Fruit fly (Drosophila melanogaster) whole organism, embryonic: ENCODE data around the gene Reck.

ENCODE experiments used
- Bdp1 ChIP-seq: fragments of 200-800 bp; sonication (Bioruptor generic); optimal IDR thresholded peaks from 3 replicates; lab custom pipeline; 2016; ENCODE audit warnings: missing biosample characterization, missing genetic modification characterization
- CG10267 ChIP-seq: fragments of 200-800 bp; sonication (Bioruptor generic); optimal IDR thresholded peaks from 2 replicates; lab custom pipeline; 2018; ENCODE audit warnings: missing biosample characterization, mild to moderate bottlenecking, missing genetic modification characterization, moderate library complexity
- CG10543 ChIP-seq: fragments of 200-800 bp; sonication (Bioruptor generic); optimal IDR thresholded peaks from 3 replicates; lab custom pipeline; 2017; ENCODE audit warnings: missing biosample characterization, mild to moderate bottlenecking, missing genetic modification characterization, moderate library complexity
- CG11723 ChIP-seq: fragments of 200-800 bp; sonication (Bioruptor generic); optimal IDR thresholded peaks from 2 replicates; lab custom pipeline; 2017; ENCODE audit warnings: missing biosample characterization, mild to moderate bottlenecking, missing genetic modification characterization
- CG12769 ChIP-seq: fragments of 200-800 bp; sonication (Bioruptor generic); optimal IDR thresholded peaks from 2 replicates; lab custom pipeline; 2019; ENCODE audit warnings: missing biosample characterization, mild to moderate bottlenecking, missing genetic modification characterization, moderate library complexity
- CG15269 ChIP-seq: fragments of 200-800 bp; sonication (Bioruptor generic); optimal IDR thresholded peaks from 2 replicates; lab custom pipeline; 2018; ENCODE audit warnings: missing biosample characterization, mild to moderate bottlenecking, missing genetic modification characterization, moderate library complexity
- CG15601 ChIP-seq: fragments of 200-800 bp; sonication (Bioruptor generic); optimal IDR thresholded peaks from 3 replicates; lab custom pipeline; 2019; ENCODE audit warnings: missing biosample characterization, mild to moderate bottlenecking, missing genetic modification characterization, moderate library complexity
- CG17385 ChIP-seq: fragments of 200-800 bp; sonication (Bioruptor generic); optimal IDR thresholded peaks from 3 replicates; lab custom pipeline; 2018; ENCODE audit warnings: missing biosample characterization, mild to moderate bottlenecking, missing genetic modification characterization
- CG18011 ChIP-seq: fragments of 200-800 bp; sonication (Bioruptor generic); optimal IDR thresholded peaks from 2 replicates; lab custom pipeline; 2017; ENCODE audit warnings: missing biosample characterization, missing genetic modification characterization, mild to moderate bottlenecking, moderate library complexity, missing genotype
- CG18599 ChIP-seq: fragments of 200-800 bp; sonication (Bioruptor generic); optimal IDR thresholded peaks from 3 replicates; lab custom pipeline; 2017; ENCODE audit warnings: missing biosample characterization, missing genetic modification characterization, mild to moderate bottlenecking, moderate library complexity, missing genetic modification reagents
- CG31441 ChIP-seq: fragments of 200-800 bp; sonication (Bioruptor generic); IDR thresholded peaks from 2 replicates; pipeline ENCODE4 v1.3.6; 2022; ENCODE audit warnings: missing biosample characterization, missing genetic modification characterization
- CG33557 ChIP-seq: fragments of 200-800 bp; sonication (Bioruptor generic); optimal IDR thresholded peaks from 2 replicates; lab custom pipeline; 2019; ENCODE audit warnings: missing biosample characterization, mild to moderate bottlenecking, missing genetic modification characterization, moderate library complexity
- CG34224 ChIP-seq: fragments of 200-800 bp; sonication (Bioruptor generic); IDR thresholded peaks from 3 replicates; pipeline ENCODE4 v1.3.6; 2022; ENCODE audit warnings: missing biosample characterization, missing genetic modification characterization; ENCODE audit not compliant: partially characterized antibody
- CG34422 ChIP-seq: fragments of 200-800 bp; sonication (Bioruptor generic); IDR thresholded peaks from 3 replicates; pipeline ENCODE4 v1.3.6; 2022; ENCODE audit warnings: missing biosample characterization, missing genetic modification characterization
- CG4328 ChIP-seq: fragments of 200-800 bp; sonication (Bioruptor generic); optimal IDR thresholded peaks from 3 replicates; lab custom pipeline; 2017; ENCODE audit warnings: missing biosample characterization, missing genetic modification reagents, missing genetic modification characterization
- CG4820 ChIP-seq: fragments of 200-800 bp; sonication (Bioruptor generic); optimal IDR thresholded peaks from 3 replicates; lab custom pipeline; 2016; ENCODE audit warnings: missing biosample characterization, missing genetic modification characterization
- CG5245 ChIP-seq: fragments of 200-800 bp; sonication (Bioruptor generic); optimal IDR thresholded peaks from 3 replicates; lab custom pipeline; 2016; ENCODE audit warnings: missing biosample characterization, missing genetic modification characterization
- CG6175 ChIP-seq: fragments of 200-800 bp; sonication (Bioruptor generic); IDR thresholded peaks from 3 replicates; pipeline ENCODE4 v1.3.6; 2022; ENCODE audit warnings: missing biosample characterization, missing genetic modification characterization
- CG7556 ChIP-seq: fragments of 200-800 bp; sonication (Bioruptor generic); optimal IDR thresholded peaks from 2 replicates; lab custom pipeline; 2017; ENCODE audit warnings: missing biosample characterization, mild to moderate bottlenecking, missing genetic modification characterization
- CG8359 ChIP-seq: fragments of 200-800 bp; sonication (Bioruptor generic); optimal IDR thresholded peaks from 2 replicates; lab custom pipeline; 2017; ENCODE audit warnings: missing biosample characterization, mild to moderate bottlenecking, missing genetic modification characterization, borderline replicate concordance
- CTCF ChIP-seq: fragments of 200-800 bp; sonication (Bioruptor generic); optimal IDR thresholded peaks from 2 replicates; lab custom pipeline; 2017; ENCODE audit warnings: missing biosample characterization, mild to moderate bottlenecking, missing genetic modification characterization, moderate library complexity
- Camta ChIP-seq: fragments of 200-800 bp; sonication (Bioruptor generic); optimal IDR thresholded peaks from 2 replicates; lab custom pipeline; 2016; ENCODE audit warnings: missing biosample characterization, missing genetic modification characterization
- Deaf1 ChIP-seq: fragments of 200-800 bp; optimal IDR thresholded peaks from 3 replicates; lab custom pipeline; 2019; ENCODE audit warnings: missing biosample characterization, mild to moderate bottlenecking, missing genetic modification characterization, moderate library complexity
- Dp ChIP-seq: fragments of 200-800 bp; sonication (Bioruptor generic); optimal IDR thresholded peaks from 2 replicates; lab custom pipeline; 2018; ENCODE audit warnings: missing biosample characterization, mild to moderate bottlenecking, missing genetic modification characterization, moderate library complexity
- Eip74EF ChIP-seq, 2 experiments: fragments of 200-800 bp in 1 of 2; fragments of >200 bp in 1 of 2; sonication (Bioruptor generic) in 1 of 2; optimal IDR thresholded peaks; 2 replicates each; lab custom pipeline; 2017 to 2019; ENCODE audit warnings: missing biosample characterization in 2 of 2, missing genetic modification characterization in 2 of 2, mild to moderate bottlenecking in 1 of 2, moderate library complexity in 1 of 2
- Mad ChIP-seq: fragments of 200-800 bp; sonication (Bioruptor generic); optimal IDR thresholded peaks from 2 replicates; lab custom pipeline; 2016; ENCODE audit warnings: missing biosample characterization, missing genetic modification characterization
- Max ChIP-seq: fragments of 200-800 bp; sonication (Bioruptor generic); optimal IDR thresholded peaks from 2 replicates; lab custom pipeline; 2016; ENCODE audit warnings: missing biosample characterization, mild to moderate bottlenecking, missing genetic modification characterization
- Meics ChIP-seq: fragments of 200-800 bp; sonication (Bioruptor generic); optimal IDR thresholded peaks from 2 replicates; lab custom pipeline; 2017; ENCODE audit warnings: missing biosample characterization, mild to moderate bottlenecking, missing genetic modification characterization
- Nf-YA ChIP-seq: fragments of 200-800 bp; sonication (Bioruptor generic); IDR thresholded peaks from 2 replicates; pipeline ENCODE4 v1.3.6; 2022; ENCODE audit warnings: missing biosample characterization, missing genetic modification characterization
- Nf-YC ChIP-seq: fragments of 200-800 bp; optimal IDR thresholded peaks from 3 replicates; lab custom pipeline; 2019; ENCODE audit warnings: missing biosample characterization, mild to moderate bottlenecking, missing genetic modification characterization, moderate library complexity
- Rfx ChIP-seq: fragments of 200-800 bp; sonication (Bioruptor generic); IDR thresholded peaks from 2 replicates; pipeline ENCODE4 v1.3.6; 2022; ENCODE audit warnings: missing biosample characterization, missing genetic modification characterization
- Six4 ChIP-seq: fragments of 200-800 bp; sonication (Bioruptor generic); optimal IDR thresholded peaks from 2 replicates; lab custom pipeline; 2016; ENCODE audit warnings: missing biosample characterization, missing genetic modification characterization
- Usf ChIP-seq: fragments of 200-800 bp; sonication (Bioruptor generic); optimal IDR thresholded peaks from 2 replicates; lab custom pipeline; 2017; ENCODE audit warnings: missing genotype, missing biosample characterization, missing genetic modification characterization
- ase ChIP-seq: fragments of 200-800 bp; sonication (Bioruptor generic); IDR thresholded peaks from 3 replicates; pipeline ENCODE4 v1.3.6; 2022; ENCODE audit warnings: missing biosample characterization, missing genetic modification characterization
- ash1 ChIP-seq: fragments of 200-800 bp; sonication (Bioruptor generic); optimal IDR thresholded peaks from 2 replicates; lab custom pipeline; 2018; ENCODE audit warnings: missing biosample characterization, mild to moderate bottlenecking, missing genetic modification characterization
- ato ChIP-seq: fragments of 200-800 bp; sonication (Bioruptor generic); IDR thresholded peaks from 2 replicates; pipeline ENCODE4 v1.3.6; 2022; ENCODE audit warnings: missing biosample characterization, missing genetic modification characterization; ENCODE audit not compliant: partially characterized antibody
- br ChIP-seq: fragments of >200 bp; optimal IDR thresholded peaks from 2 replicates; lab custom pipeline; 2017
- cad ChIP-seq: fragments of >200 bp; optimal IDR thresholded peaks from 2 replicates; lab custom pipeline; 2017; ENCODE audit warnings: missing biosample characterization, missing genetic modification characterization
- cato ChIP-seq: fragments of 200-800 bp; sonication (Bioruptor generic); optimal IDR thresholded peaks from 2 replicates; lab custom pipeline; 2016; ENCODE audit warnings: missing biosample characterization, missing genetic modification characterization, borderline replicate concordance
- dysf ChIP-seq: fragments of 200-800 bp; sonication (Bioruptor generic); IDR thresholded peaks from 3 replicates; pipeline ENCODE4 v1.3.6; 2022; ENCODE audit warnings: missing biosample characterization, missing genetic modification characterization
- hth ChIP-seq: fragments of >200 bp; optimal IDR thresholded peaks from 2 replicates; lab custom pipeline; 2017; ENCODE audit warnings: inconsistent platforms
- ind ChIP-seq: fragments of 200-800 bp; sonication (Bioruptor generic); optimal IDR thresholded peaks from 3 replicates; lab custom pipeline; 2016; ENCODE audit warnings: missing biosample characterization, missing genetic modification characterization
- lab ChIP-seq: fragments of 200-800 bp; sonication (Bioruptor generic); optimal IDR thresholded peaks from 3 replicates; lab custom pipeline; 2017; ENCODE audit warnings: missing biosample characterization, missing genetic modification characterization, mild to moderate bottlenecking, moderate library complexity, missing genetic modification reagents
- maf-S ChIP-seq: fragments of 200-800 bp; sonication (Bioruptor generic); optimal IDR thresholded peaks from 2 replicates; lab custom pipeline; 2016; ENCODE audit warnings: missing biosample characterization, missing genetic modification characterization
- nom ChIP-seq: fragments of 200-800 bp; sonication (Bioruptor generic); optimal IDR thresholded peaks from 2 replicates; lab custom pipeline; 2017; ENCODE audit warnings: missing biosample characterization, missing genetic modification characterization, mild to moderate bottlenecking, moderate library complexity, missing genetic modification reagents
- pnt ChIP-seq: fragments of 200-800 bp; sonication (Bioruptor generic); optimal IDR thresholded peaks from 3 replicates; lab custom pipeline; 2016; ENCODE audit warnings: missing biosample characterization, missing genetic modification characterization
- pros ChIP-seq: fragments of 200-800 bp; sonication (Bioruptor generic); optimal IDR thresholded peaks from 3 replicates; lab custom pipeline; 2019; ENCODE audit warnings: missing biosample characterization, mild to moderate bottlenecking, missing genetic modification characterization, moderate library complexity
- rib ChIP-seq: fragments of 200-800 bp; sonication (Bioruptor generic); IDR thresholded peaks from 2 replicates; pipeline ENCODE4 v1.3.6; 2022; ENCODE audit warnings: missing biosample characterization, missing genetic modification characterization
- so ChIP-seq: fragments of 200-800 bp; sonication (Bioruptor generic); IDR thresholded peaks from 3 replicates; pipeline ENCODE4 v1.3.6; 2022; ENCODE audit warnings: missing biosample characterization, missing genetic modification characterization

The Reck gene

DNA sequence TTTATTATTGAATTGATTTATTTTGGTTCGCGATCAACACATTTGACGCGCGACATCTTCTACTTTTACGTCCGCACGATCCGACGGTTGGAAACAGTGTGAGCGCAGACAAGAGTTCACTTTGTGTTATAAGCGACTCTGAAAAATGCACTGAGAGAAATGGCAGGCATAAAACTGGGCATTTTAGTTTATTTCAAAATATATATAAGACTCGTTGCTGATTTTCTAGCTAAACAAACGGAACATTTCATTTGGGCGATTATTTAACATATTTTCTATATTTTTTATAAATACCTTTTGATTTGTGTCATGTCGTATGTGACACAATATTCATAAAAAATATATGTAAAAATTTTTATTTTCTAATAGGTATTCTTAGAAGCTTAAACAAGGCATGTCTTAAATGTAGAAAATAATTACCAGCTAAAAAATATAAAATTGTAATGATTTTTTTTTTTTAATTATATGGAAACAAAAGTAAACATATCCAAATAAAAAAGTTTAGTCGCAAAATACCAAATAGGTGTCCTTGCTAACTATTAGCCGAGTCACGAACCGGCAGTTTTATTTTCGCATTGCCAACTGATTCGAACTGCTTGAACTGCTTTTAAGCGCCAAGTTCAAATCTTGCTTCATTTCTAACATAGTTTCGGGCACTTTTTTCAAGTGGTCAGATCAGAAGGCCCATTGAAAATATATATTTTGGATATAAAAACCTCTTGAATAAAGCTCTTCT is at the start of gene Reck (continued):
- TF ChIP-seq rib (GFP tag; lab: Robert Waterston, UW) (no peak), Nf-YC (peak; percentile 40), Nf-YA (GFP tag; lab: Robert Waterston, UW) (peak; percentile 78), so (GFP tag; lab: Robert Waterston, UW) (no peak; the same call in none of the 3 replicates), CG10543 (GFP tag; lab: Kevin White, UChicago) (peak; percentile 52), CG18011 (peak; percentile 56), cato (GFP tag; lab: Kevin White, UChicago) (peak; percentile 43), lab (GFP tag; lab: Kevin White, UChicago) (peak; percentile 90), maf-S (GFP tag; lab: Kevin White, UChicago) (peak; percentile 15), Camta (GFP tag; lab: Kevin White, UChicago) (peak; percentile 31), pnt (GFP tag; lab: Kevin White, UChicago) (peak; percentile 32), Mad (peak; percentile 71), CG17385 (GFP tag; lab: Kevin White, UChicago) (peak; percentile 77), CG12769 (tag; lab: Kevin White, UChicago) (peak; percentile 16), hth (lab: Kevin White, UChicago) (no peak), CTCF (GFP tag; lab: Kevin White, UChicago) (peak; percentile 59), CG8359 (GFP tag; lab: Kevin White, UChicago) (peak; percentile 78), CG7556 (GFP tag; lab: Kevin White, UChicago) (peak; percentile 76), CG31441 (GFP tag; lab: Robert Waterston, UW) (peak; percentile 90), CG4820 (peak; percentile 78), Max (GFP tag; lab: Kevin White, UChicago) (peak; percentile 71), CG34422 (GFP tag; lab: Robert Waterston, UW) (peak; percentile 78), cad (GFP tag; lab: Kevin White, UChicago) (no peak), br (lab: Kevin White, UChicago) (no peak), ato (GFP tag; lab: Robert Waterston, UW) (no peak), CG5245 (GFP tag; lab: Kevin White, UChicago) (peak; percentile 71), Usf (GFP tag; lab: Kevin White, UChicago) (no peak), ash1 (no peak), CG10267 (tag; lab: Kevin White, UChicago) (peak; percentile 88), Bdp1 (GFP tag; lab: Kevin White, UChicago) (no peak), nom (GFP tag; lab: Kevin White, UChicago) (peak; percentile 80), Deaf1 (tag; lab: Kevin White, UChicago) (peak; percentile 59), CG4328 (peak; percentile 72), CG6175 (GFP tag; lab: Robert Waterston, UW) (peak; percentile 33; the same call in 1 of the 3 replicates), CG15269 (tag; lab: Kevin White, UChicago) (peak; percentile 83), ase (GFP tag; lab: Robert Waterston, UW) (peak; percentile 77; the same call in 2 of the 3 replicates), dysf (peak; percentile 79), pros (GFP tag; lab: Kevin White, UChicago) (no peak), CG15601 (tag; lab: Kevin White, UChicago) (peak; percentile 69), Six4 (GFP tag; lab: Kevin White, UChicago) (peak; percentile 79), Meics (GFP tag; lab: Kevin White, UChicago) (peak; percentile 83), ind (peak; percentile 81), CG33557 (GFP tag; lab: Kevin White, UChicago) (peak; percentile 59), Dp (GFP tag; lab: Kevin White, UChicago) (peak; percentile 52), CG11723 (GFP tag; lab: Kevin White, UChicago) (peak; percentile 50), Eip74EF (GFP tag; optimal IDR thresholded peaks at IDR 0.05; lab: Kevin White, UChicago) (peak in 1 of 2 experiments; percentile 84), CG34224 (GFP tag; lab: Robert Waterston, UW) (no peak), Rfx (GFP tag; lab: Robert Waterston, UW) (peak; percentile 76), CG18599 (peak; percentile 86)
